Worm (Caenorhabditis elegans) whole organism, dauer: ENCODE data around the gene str-124.

Source experiments
- unc-62 ChIP-seq: sonication (generic microtip); optimal IDR thresholded peaks from 2 replicates; lab custom pipeline; 2017; ENCODE audit warnings: missing biosample characterization, missing genetic modification reagents, missing genetic modification characterization

Gene str-124

DNA sequence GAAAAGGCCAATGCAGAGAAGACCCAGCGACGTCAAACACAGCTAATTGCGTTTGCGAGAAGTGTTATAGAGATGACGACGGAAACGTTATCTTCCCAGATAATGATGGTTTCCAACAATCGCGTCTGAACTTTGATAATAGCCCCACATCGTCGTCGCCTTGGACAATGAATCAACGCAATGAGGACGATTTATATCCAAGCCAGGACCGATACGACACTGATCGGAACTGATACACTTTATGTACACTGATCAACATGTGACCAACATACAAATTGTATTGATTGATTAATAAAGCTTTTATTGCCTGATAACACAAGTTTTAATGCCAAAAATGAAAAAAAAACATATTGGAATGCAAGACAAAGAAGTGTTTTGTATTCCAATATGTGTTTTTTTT is 5.4 kb downstream of the str-124 start:
- no peak for TF ChIP-seq unc-62 (GFP tag; lab: Kevin White, UChicago)

DNA sequence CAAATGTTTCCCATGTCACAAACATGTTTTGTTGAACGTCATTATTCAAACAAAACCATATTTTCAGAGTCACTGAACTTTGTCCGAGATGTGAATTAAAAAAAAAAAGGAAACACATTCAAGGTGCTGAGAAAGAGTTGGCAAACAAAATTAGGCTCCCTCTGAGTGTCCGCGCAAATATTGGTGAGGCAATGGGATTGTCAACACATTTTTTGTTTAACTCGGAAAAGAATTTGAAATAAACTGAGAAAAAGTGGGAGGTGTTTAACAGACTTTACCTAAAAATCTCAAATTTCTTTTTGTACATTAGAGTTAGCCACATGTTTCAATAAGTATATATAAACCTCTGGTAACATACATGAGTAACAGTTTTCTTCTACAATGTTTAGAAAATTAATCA is 6.1 kb downstream of the str-124 start, which contains the start of gene abf-6:
Gene abf-6 (plus strand): TSS at position 323 of the 400 bp plus-strand sequence.
- no peak for TF ChIP-seq unc-62 (GFP tag; lab: Kevin White, UChicago)

DNA sequence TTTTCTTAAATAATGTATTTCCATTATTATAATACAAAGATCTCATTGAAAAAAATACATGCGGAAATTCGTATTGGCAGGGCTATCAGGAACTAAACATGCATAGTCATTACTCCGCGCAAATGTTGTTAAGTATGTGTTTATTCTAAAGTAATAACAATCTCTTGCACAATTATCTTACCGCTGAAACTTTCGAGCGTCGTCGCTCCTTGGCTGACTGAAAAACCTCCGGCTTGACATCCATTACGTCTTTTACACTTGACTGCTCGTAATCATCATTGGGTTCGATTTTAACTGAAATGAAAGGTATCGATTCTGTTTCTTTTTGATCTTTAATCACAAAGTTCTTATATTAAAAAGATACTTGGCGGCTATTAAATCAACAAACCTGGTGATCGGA is 12.1 kb downstream of the str-124 start:
- no peak for TF ChIP-seq unc-62 (GFP tag; lab: Kevin White, UChicago)

DNA sequence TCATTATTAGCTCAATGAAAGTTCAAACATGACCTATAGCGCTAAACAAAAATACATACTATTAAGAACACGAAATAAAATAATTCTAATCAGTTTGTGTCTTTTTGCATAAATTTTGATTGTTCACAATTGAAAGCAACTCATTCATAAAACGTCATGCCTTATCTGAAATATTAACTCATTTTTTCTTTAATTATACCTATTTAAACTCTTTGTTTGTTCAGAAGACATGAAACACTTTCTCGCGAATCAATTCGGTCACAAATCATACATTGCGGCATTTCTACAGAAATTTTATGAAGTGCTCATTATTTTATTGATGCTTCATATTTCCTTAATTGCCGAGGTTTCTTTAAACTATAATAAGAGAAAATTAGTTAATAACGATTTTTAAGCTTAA is 19.2 kb downstream of the str-124 start:
- TF ChIP-seq unc-62 (GFP tag; lab: Kevin White, UChicago), result no peak

DNA sequence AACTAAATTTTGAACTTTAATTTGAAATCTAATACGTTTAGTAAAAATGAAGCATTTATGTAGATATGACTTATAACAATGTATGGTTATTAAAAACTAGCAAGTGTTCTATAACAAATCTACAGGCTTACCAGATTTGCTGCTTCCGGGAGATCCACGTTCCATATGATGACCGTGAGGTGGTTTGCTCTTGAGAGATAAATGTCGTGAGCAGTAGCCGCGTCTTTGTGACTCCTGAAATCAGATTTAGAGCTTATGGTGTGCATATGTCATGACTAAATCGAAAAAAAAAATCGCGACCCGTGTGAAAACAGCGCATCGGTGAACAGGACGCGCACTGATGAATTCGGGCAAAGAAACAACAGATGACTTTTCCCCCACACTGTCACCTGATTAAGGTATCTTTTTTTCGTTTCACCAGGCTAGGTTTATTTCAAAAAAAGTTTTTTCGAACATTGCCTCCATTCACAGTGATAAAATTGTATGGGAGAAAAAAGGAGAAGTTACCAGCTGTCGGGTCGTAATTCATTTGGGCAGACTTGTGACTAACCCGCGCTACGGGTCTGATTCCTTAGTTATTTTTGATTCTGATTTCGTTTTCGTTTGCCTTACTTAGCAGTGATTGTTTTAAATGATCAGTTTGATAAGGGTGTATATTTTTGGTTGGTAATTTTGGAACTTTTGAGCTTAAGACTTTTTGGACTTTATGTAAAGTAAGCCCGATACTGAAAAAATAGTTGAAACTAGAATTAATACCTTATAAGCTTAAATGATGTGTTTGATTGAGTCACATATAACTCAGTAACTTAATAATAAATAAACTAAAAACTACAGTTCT is 20.6 kb downstream of the str-124 start, which contains the start of gene nhr-27:
Gene nhr-27 (minus strand): TSS at position 234 of the 838 bp plus-strand sequence.
- TF ChIP-seq unc-62 (GFP tag; lab: Kevin White, UChicago), result no peak

DNA sequence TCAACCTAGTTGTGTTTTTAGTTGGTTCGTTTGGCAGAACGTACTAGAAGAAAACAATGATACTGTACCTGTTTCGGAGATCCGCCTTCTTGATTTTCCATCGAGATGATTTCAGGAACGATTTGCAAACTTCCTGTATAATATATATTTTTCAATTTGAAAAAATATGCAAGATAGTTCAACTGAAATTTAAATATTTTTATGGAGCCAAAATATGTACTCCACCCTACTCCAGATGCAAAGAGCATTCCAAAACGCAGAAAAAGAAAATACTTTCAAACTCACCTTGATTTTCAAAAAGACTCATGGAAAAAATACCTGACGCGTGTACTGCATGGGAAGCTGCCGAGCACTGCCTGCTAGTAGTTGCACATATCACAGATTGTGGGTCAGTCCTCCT is 25.8 kb downstream of the str-124 start, which contains the start of gene gei-3:
Gene gei-3 (minus strand): TSS at position 101 of the 400 bp plus-strand sequence.
- no peak for TF ChIP-seq unc-62 (GFP tag; lab: Kevin White, UChicago)

DNA sequence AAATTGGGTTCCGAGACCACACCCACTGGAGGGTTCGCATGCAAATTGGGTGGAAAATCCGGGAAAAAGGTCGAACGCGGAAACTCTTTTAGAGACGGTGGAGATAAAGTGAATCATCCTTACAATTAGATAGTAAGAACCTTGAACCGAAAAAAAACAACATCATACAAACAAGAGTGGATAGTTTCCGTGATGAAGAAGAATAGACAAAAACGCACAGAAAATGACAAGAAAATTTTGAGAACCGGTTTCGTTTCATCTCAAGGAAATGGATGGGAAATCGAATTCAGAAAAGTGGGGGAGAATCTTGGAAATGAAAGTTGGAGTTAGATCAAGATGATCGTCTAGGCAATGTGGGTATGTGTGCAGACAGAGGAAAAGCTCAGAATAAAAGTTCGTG is 27.6 kb downstream of the str-124 start:
- TF ChIP-seq unc-62 (GFP tag; lab: Kevin White, UChicago), result no peak

DNA sequence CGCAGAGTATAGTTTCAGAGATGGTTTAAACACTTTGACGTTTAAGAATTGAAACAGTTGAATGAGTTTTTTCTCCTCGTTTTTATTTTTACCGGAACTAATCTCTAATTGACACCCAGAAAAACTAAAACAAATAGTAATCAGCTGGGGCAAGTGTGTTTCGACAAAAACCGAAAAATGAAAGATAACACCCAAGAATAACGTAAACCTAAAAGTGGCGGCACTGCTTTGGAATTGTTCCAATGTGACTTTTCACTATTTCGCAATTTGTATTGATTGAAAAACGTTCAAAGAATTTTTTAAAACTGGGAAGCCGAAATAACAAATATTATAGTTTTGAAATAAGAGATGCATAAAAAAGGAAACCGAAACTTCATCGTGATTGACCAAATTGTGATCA is 31.0 kb downstream of the str-124 start:
- no peak for TF ChIP-seq unc-62 (GFP tag; lab: Kevin White, UChicago)

DNA sequence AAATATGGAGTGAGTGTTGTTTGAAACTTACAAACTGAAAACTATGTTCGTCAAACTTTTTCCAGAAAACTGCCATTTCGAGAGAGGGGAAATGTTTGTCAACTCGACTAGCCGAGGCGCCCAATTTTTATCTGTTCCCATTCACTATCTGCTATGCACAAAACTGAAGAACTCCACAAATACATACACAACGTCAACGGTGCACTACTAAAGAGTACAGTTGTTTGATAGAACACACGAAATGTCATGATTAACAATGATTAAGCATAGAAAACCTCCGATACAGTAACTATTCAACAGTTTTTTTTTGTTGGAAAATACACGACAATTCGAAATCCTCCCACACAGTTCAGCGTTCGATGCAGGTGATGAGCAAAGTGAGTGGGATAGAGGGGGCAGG is 31.8 kb downstream of the str-124 start:
- no peak for TF ChIP-seq unc-62 (GFP tag; lab: Kevin White, UChicago)

DNA sequence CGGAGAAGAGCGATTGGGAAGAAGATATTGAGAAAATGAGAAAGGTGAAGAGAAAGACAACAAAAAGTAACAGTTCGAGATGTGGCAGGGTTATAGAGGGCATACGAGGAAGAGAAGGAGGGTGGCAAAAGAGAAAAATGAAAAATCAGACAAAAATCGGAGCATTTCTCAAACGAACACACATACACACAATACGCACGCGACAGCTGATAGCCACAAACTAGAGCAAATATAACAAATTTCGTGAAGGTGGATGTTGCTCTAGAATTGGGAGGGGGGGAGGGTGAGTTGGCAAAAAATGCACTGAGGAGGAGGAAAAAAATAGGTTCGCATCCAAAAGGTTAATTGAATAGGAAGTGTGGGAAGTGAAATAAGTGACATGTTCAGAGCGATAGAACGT is 37.5 kb downstream of the str-124 start:
- no peak for TF ChIP-seq unc-62 (GFP tag; lab: Kevin White, UChicago)

DNA sequence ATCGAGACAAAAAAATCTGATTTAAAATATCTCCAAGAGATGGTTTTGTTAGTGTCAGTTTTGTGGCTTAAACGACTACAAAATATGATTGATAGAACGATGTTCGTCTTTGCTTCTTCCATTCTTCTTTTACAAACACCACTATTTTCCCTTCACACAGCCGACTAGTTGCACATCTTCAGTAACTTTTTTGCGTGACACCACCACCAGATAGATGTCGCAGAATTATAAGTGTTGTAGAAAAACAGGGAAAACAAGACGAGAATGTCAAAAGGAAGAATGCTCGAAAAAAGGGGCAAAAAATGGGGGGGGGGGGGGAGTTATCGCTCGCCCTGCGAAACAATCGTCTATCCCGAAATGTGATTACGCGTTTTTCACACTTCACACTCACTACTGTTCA is 39.1 kb downstream of the str-124 start:
- no peak for TF ChIP-seq unc-62 (GFP tag; lab: Kevin White, UChicago)

DNA sequence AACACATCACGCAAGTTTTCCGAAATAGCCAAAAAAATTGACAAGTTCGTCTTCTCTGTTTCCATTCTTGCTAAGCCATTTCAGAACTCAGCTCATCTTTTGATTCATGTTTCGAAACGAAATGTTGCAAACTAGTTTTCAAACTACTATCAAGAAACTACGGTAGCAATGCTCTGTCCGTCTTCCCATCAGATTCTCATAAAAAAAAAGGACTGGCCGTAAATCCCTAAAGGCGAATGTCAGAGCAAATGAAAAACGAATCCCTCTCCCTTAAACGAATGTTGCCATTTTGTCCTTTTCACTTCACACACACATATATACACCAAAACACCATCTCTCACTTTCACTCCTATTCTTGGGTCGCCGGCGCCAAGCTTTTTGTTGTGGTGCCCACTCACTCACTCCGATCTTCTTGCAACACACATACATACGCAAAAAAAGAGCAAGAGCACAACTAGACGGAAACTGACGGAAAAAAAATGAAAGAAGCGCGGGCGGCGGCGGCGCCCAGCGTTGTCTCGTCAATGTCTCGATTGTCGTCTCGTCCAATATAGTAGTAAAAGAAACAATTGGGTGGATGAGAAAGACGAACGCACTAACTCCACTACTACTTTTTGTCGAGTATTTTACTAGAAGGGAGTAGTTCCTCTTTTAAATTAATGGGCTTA is 40.2 kb downstream of the str-124 start:
- TF ChIP-seq unc-62 (GFP tag; lab: Kevin White, UChicago), result no peak

DNA sequence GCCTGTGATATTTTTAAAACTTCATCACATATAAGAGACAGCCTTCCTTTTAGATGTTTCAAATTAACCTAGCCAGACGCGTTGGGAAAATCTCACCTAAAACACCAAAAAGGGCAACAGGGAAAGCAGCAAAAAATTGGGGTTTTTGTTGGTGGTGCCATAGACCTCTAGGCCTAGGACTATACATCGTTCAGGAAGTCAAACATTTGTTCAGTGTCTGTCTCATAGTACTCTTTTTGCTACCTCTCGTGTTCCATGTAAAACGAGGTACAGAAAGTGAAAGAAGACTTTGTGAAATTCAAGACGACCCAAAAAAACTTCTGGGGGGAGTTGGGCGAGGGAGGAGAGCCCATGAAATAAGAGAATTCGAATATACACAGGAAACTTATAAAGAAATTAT is 41.3 kb downstream of the str-124 start:
- TF ChIP-seq unc-62 (GFP tag; lab: Kevin White, UChicago), result no peak

DNA sequence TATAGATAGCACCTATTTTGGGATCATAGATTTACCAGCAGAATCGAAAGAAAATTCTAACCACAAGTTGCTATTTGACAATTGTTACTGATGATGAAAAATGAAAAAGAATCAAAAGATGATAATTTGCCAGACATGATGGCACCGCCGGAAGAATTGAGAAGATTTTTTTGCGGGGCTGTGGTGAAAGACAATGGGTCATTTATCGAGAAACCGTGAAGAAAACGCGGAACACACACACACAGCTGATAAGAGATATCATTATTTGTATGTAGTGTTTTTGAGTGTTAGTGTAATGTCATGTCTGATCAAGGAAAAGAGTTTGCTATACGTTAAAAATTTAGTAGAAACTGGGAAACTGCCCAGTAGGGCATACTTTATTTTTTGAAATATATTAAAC is 47.1 kb downstream of the str-124 start:
- no peak for TF ChIP-seq unc-62 (GFP tag; lab: Kevin White, UChicago)
